Fruit fly (Drosophila melanogaster) whole organism, pupa: ENCODE data around the gene CG14212.
A peak's percentile ranks its signal among the peaks of the same experiment; 100 is the strongest.

Experiments used
- CG10348 ChIP-seq: fragments of 200-800 bp; sonication (Bioruptor generic); IDR thresholded peaks from 2 replicates; pipeline ENCODE4 v1.3.6; 2022; ENCODE audit warnings: missing biosample characterization, missing genetic modification characterization
- CG12605 ChIP-seq: fragments of 200-800 bp; sonication (Bioruptor generic); IDR thresholded peaks from 2 replicates; pipeline ENCODE4 v1.3.6; 2022; ENCODE audit warnings: missing biosample characterization, missing genetic modification characterization
- CG13204 ChIP-seq: fragments of 200-800 bp; sonication (Bioruptor generic); optimal IDR thresholded peaks from 2 replicates; lab custom pipeline; 2018; ENCODE audit warnings: missing biosample characterization, mild to moderate bottlenecking, missing genetic modification characterization, moderate library complexity
- CG14655 ChIP-seq: fragments of 200-800 bp; sonication (Bioruptor generic); optimal IDR thresholded peaks from 3 replicates; lab custom pipeline; 2017; ENCODE audit warnings: mild to moderate bottlenecking, missing biosample characterization, missing genetic modification reagents, missing genetic modification characterization
- CG15710 ChIP-seq: fragments of 200-800 bp; sonication (Bioruptor generic); optimal IDR thresholded peaks from 2 replicates; lab custom pipeline; 2018; ENCODE audit warnings: missing biosample characterization, mild to moderate bottlenecking, missing genetic modification characterization, moderate library complexity
- CG17806 ChIP-seq: fragments of 200-800 bp; sonication (Bioruptor generic); optimal IDR thresholded peaks from 2 replicates; lab custom pipeline; 2018; ENCODE audit warnings: missing biosample characterization, mild to moderate bottlenecking, missing genetic modification characterization, moderate library complexity
- CG32121 ChIP-seq: fragments of 200-800 bp; sonication (Bioruptor generic); IDR thresholded peaks from 2 replicates; pipeline ENCODE4 v1.3.6; 2022; ENCODE audit warnings: missing biosample characterization, missing genetic modification characterization
- CG34367 ChIP-seq: fragments of 200-800 bp; sonication (Bioruptor generic); optimal IDR thresholded peaks from 2 replicates; lab custom pipeline; 2018; ENCODE audit warnings: missing biosample characterization, mild to moderate bottlenecking, missing genetic modification characterization
- CG4496 ChIP-seq: fragments of 200-800 bp; sonication (Bioruptor generic); IDR thresholded peaks from 3 replicates; pipeline ENCODE4 v1.3.6; 2022; ENCODE audit warnings: missing biosample characterization, missing genetic modification characterization
- CG8159 ChIP-seq: fragments of 200-800 bp; sonication (Bioruptor generic); optimal IDR thresholded peaks from 3 replicates; lab custom pipeline; 2018; ENCODE audit warnings: missing biosample characterization, mild to moderate bottlenecking, missing genetic modification characterization, moderate library complexity
- CG8301 ChIP-seq: fragments of 200-800 bp; sonication (Bioruptor generic); optimal IDR thresholded peaks from 2 replicates; lab custom pipeline; 2018; ENCODE audit warnings: missing biosample characterization, mild to moderate bottlenecking, missing genetic modification characterization
- CG9948 ChIP-seq: fragments of 200-800 bp; sonication (Bioruptor generic); optimal IDR thresholded peaks from 2 replicates; lab custom pipeline; 2018; ENCODE audit warnings: missing biosample characterization, mild to moderate bottlenecking, missing genetic modification characterization, moderate library complexity
- D1 ChIP-seq: fragments of 200-800 bp; sonication (Bioruptor generic); optimal IDR thresholded peaks from 2 replicates; lab custom pipeline; 2018; ENCODE audit warnings: missing biosample characterization, mild to moderate bottlenecking, missing genetic modification characterization, moderate library complexity
- EcR ChIP-seq: fragments of 200-800 bp; sonication (Bioruptor generic); optimal IDR thresholded peaks from 3 replicates; lab custom pipeline; 2019; ENCODE audit warnings: missing biosample characterization, missing genetic modification characterization, mild to moderate bottlenecking, moderate library complexity, missing genetic modification reagents
- Ets98B ChIP-seq: fragments of 200-800 bp; sonication (Bioruptor generic); IDR thresholded peaks from 2 replicates; pipeline ENCODE4 v1.3.6; 2022; ENCODE audit warnings: missing biosample characterization, missing genetic modification characterization
- Pif1A ChIP-seq: fragments of 200-800 bp; sonication (Bioruptor generic); optimal IDR thresholded peaks from 3 replicates; lab custom pipeline; 2016; ENCODE audit warnings: missing biosample characterization, missing genetic modification characterization
- Pif1B ChIP-seq: fragments of 200-800 bp; sonication (Bioruptor generic); optimal IDR thresholded peaks from 3 replicates; lab custom pipeline; 2016; ENCODE audit warnings: missing biosample characterization, missing genetic modification characterization
- Snoo ChIP-seq: fragments of 200-800 bp; sonication (Bioruptor generic); optimal IDR thresholded peaks from 3 replicates; lab custom pipeline; 2017; ENCODE audit warnings: missing biosample characterization, mild to moderate bottlenecking, missing genetic modification characterization, inconsistent platforms
- fd96Ca ChIP-seq: fragments of 200-800 bp; sonication (Bioruptor generic); IDR thresholded peaks from 3 replicates; pipeline ENCODE4 v1.3.6; 2022; ENCODE audit warnings: missing biosample characterization, missing genetic modification characterization
- gl ChIP-seq: fragments of 200-800 bp; sonication (Bioruptor generic); optimal IDR thresholded peaks from 2 replicates; lab custom pipeline; 2018; ENCODE audit warnings: missing biosample characterization, mild to moderate bottlenecking, missing genetic modification characterization
- rn ChIP-seq: fragments of 200-800 bp; sonication (Bioruptor generic); IDR thresholded peaks from 2 replicates; pipeline ENCODE4 v1.3.6; 2022; ENCODE audit warnings: missing biosample characterization, missing genetic modification characterization

Gene CG14212

DNA sequence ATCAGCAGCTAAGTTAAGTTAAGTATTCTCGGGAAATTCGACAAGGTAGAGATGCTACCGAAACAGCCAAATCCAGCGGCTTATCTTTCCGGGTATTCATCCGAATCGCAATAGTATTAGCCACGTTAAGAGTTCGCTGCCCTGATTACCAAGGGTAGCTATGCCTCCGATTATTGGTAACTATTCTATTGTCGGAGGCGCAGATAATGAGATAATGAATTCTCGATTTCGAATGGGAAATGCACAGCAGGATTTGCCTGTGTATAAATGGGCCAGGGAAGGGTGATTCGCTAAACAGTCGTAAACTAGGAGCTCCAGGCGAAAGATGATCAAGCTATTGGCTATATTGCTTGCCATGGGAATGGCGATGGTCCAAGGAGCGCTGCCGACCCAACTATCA is 42.2 kb upstream of the CG14212 start, which contains the start of gene CG14204:
TSS of gene CG14204 (plus strand) at position 301 of the 400 bp plus-strand sequence.
- no peak for TF ChIP-seq Ets98B (GFP tag; lab: Robert Waterston, UW)
- no peak for TF ChIP-seq Pif1B
- TF ChIP-seq CG34367 (tag; lab: Kevin White, UChicago): no peak
- no peak for TF ChIP-seq CG32121 (GFP tag; lab: Robert Waterston, UW)
- TF ChIP-seq, all 21 proteins: peak for 0

DNA sequence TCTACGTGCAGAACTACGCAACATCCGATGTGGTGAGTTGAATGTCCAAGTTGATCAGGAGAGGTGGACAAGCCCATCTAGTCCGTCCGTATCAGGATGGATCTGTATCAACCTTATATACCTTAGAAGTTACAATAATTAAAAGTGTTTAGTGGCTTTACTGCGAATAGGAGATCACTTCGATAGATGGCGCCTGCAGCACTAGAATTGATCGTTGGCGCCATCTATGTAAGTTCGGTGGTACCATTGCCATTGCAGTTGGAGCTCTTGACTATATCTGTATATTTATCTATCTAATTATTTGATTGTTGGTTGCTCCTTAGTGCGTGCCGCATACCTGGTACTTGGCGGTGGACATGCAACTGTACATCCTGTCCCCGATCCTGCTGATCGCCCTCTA is 40.4 kb upstream of the CG14212 start:
- TF ChIP-seq rn (GFP tag; lab: Robert Waterston, UW) (no peak), CG12605 (no peak), Pif1B (no peak), CG17806 (tag; lab: Kevin White, UChicago) (no peak), EcR (GFP tag; lab: Kevin White, UChicago) (no peak), CG34367 (tag; lab: Kevin White, UChicago) (no peak), CG9948 (tag; lab: Kevin White, UChicago) (no peak), Snoo (no peak), CG13204 (GFP tag; lab: Kevin White, UChicago) (no peak), CG4496 (no peak)

DNA sequence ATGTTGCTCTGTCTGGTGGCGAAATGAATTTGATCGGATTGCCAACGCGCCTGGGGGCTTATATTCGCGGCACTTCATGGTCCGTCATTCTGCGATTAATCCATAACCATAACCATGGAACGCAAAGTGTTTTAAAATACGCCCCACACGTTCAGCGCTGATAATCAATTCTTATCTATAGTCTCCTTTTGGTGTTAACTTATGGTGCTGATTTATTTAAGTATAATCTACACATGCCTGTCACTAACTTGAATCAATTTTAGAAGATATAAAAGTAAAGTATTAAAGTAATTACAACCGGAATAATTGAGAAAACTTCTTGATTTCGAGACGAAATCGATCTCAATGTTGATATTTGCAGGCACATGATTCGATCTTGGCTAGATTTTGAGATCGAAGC is 35.4 kb upstream of the CG14212 start, which contains the start of gene CG14219:
TSS of gene CG14219 (minus strand) at position 101 of the 400 bp plus-strand sequence.
- TF ChIP-seq rn (GFP tag; lab: Robert Waterston, UW): no peak
- no peak for TF ChIP-seq fd96Ca (GFP tag; lab: Robert Waterston, UW)
- no peak for TF ChIP-seq EcR (GFP tag; lab: Kevin White, UChicago)
- no peak for TF ChIP-seq CG17806 (tag; lab: Kevin White, UChicago)
- TF ChIP-seq Snoo: no peak
- no peak for TF ChIP-seq CG34367 (tag; lab: Kevin White, UChicago)
- TF ChIP-seq CG13204 (GFP tag; lab: Kevin White, UChicago): no peak
- TF ChIP-seq CG4496: no peak
- no peak for TF ChIP-seq CG10348 (GFP tag; lab: Robert Waterston, UW)
- no peak for TF ChIP-seq CG15710
- TF ChIP-seq CG8159 (tag; lab: Kevin White, UChicago): no peak

dm6 chrX:19590579-19590978 is 34.9 kb upstream of the CG14212 start:
- TF ChIP-seq CG4496: no peak
- no peak for TF ChIP-seq Ets98B (GFP tag; lab: Robert Waterston, UW)
- no peak for TF ChIP-seq Snoo
- TF ChIP-seq fd96Ca (GFP tag; lab: Robert Waterston, UW): no peak
- no peak for TF ChIP-seq CG17806 (tag; lab: Kevin White, UChicago)
- TF ChIP-seq CG10348 (GFP tag; lab: Robert Waterston, UW): no peak
- TF ChIP-seq rn (GFP tag; lab: Robert Waterston, UW): no peak
- TF ChIP-seq D1: no peak
- no peak for TF ChIP-seq CG8159 (tag; lab: Kevin White, UChicago)
- TF ChIP-seq gl (tag; lab: Kevin White, UChicago): no peak
- no peak for TF ChIP-seq EcR (GFP tag; lab: Kevin White, UChicago)
- no peak for TF ChIP-seq CG12605
- TF ChIP-seq CG14655 (GFP tag; lab: Kevin White, UChicago): no peak
- no peak for TF ChIP-seq CG32121 (GFP tag; lab: Robert Waterston, UW)
- TF ChIP-seq CG9948 (tag; lab: Kevin White, UChicago): no peak
- TF ChIP-seq CG13204 (GFP tag; lab: Kevin White, UChicago): no peak
- no peak for TF ChIP-seq Pif1B
- no peak for TF ChIP-seq Pif1A (GFP tag; lab: Kevin White, UChicago)

DNA sequence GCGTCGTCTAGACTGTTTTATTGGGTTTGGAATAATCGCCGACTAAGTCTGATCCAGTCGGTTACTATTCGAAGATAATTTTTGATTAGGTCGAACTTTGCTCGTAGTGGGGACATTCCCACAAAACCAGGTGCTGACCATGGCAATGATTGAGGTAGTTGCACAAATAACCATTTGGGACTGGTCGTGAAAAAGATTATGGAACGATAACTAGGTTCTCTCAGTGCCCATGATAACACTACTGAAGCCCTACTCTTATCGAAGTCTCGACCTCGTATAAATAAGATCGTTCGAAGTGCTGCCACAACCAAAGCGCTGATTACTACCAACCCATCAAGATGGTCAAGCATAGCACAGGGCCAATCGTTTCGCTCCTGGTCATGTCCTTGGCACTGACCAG is 33.2 kb upstream of the CG14212 start, which contains the start of gene CG14205:
TSS of gene CG14205 (plus strand) at position 301 of the 400 bp plus-strand sequence.
- TF ChIP-seq gl (tag; lab: Kevin White, UChicago) (no peak), CG14655 (GFP tag; lab: Kevin White, UChicago) (no peak), CG34367 (tag; lab: Kevin White, UChicago) (no peak), CG15710 (no peak), CG13204 (GFP tag; lab: Kevin White, UChicago) (no peak), Pif1A (GFP tag; lab: Kevin White, UChicago) (no peak), D1 (no peak), CG8159 (tag; lab: Kevin White, UChicago) (no peak)

dm6 chrX:19595862-19596261 is 29.6 kb upstream of the CG14212 start:
- no peak for TF ChIP-seq gl (tag; lab: Kevin White, UChicago)
- TF ChIP-seq CG9948 (tag; lab: Kevin White, UChicago): no peak
- no peak for TF ChIP-seq CG4496
- TF ChIP-seq Pif1A (GFP tag; lab: Kevin White, UChicago): no peak
- TF ChIP-seq CG8301 (tag; lab: Kevin White, UChicago): no peak
- TF ChIP-seq, all 21 proteins: peak for 0

DNA sequence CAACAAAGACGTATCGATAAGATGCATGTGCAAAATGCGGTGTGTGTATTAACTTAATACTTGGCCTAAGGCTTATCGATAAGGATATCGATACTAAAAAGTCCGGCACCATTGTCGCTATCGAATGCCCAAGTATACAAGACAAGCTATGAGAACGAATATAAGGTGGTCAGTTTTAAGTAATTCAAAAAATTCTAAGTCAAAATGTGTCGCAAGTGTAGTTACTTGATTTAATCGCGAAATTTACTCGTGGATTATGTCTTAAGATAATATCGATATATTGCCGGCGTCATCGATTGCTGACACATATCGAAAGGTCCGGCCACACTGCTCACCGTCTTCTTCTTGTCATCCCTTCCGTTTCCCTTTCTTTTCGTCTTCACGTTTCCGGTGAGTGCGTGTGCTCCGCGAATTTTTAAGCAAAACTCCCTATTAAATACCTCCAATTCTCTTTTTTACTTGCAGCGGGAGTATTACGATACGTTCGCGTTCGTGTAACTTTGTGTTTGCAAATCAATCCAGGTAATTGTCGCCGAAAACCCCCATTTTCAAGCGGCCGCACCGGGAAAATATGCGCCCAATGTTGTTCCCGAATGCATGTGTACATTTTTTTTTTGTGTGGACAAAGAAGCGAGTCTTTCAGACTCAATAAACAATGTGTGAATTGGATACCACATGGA is 27.7 kb upstream of the CG14212 start, which contains the start of gene RpS10b:
TSS of gene RpS10b (plus strand) at position 348 of the 680 bp plus-strand sequence.
- TF ChIP-seq CG8159 (tag; lab: Kevin White, UChicago) (peak; percentile 63), Pif1B (peak; percentile 78), Snoo (peak; percentile 93), CG14655 (GFP tag; lab: Kevin White, UChicago) (peak; percentile 60), CG32121 (GFP tag; lab: Robert Waterston, UW) (no peak), CG4496 (peak; percentile 92), CG15710 (peak; percentile 67), gl (tag; lab: Kevin White, UChicago) (peak; percentile 73), CG10348 (GFP tag; lab: Robert Waterston, UW) (no peak), Pif1A (GFP tag; lab: Kevin White, UChicago) (peak; percentile 85), rn (GFP tag; lab: Robert Waterston, UW) (no peak), CG34367 (tag; lab: Kevin White, UChicago) (peak; percentile 78), D1 (no peak), EcR (GFP tag; lab: Kevin White, UChicago) (no peak), fd96Ca (GFP tag; lab: Robert Waterston, UW) (no peak), CG12605 (peak; percentile 79), CG17806 (tag; lab: Kevin White, UChicago) (peak; percentile 28), CG13204 (GFP tag; lab: Kevin White, UChicago) (peak; percentile 73), CG8301 (tag; lab: Kevin White, UChicago) (peak; percentile 47), Ets98B (GFP tag; lab: Robert Waterston, UW) (peak; percentile 41), CG9948 (tag; lab: Kevin White, UChicago) (peak; percentile 3)
